Worm (Caenorhabditis elegans): ENCODE data around the gene hcp-3.

DNA sequence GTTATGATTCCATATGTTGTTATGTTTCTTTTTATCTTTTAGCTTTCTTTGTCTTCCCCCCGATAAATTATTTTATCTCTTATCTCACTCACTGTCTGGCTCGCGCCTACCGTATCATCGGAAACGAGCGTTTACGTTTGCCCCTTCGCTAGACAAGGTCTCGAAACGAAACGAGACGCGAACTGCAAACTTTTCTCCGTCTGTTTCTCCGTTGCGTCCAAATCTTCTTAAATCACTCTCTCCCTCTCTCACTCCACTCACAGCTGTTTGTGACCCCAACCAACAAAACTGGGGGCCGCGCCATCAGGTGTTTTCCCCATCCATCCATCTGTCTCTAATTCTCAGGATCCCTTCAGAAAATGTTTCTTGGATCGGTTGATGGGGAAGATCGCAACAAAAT, 3.9 kb upstream of the hcp-3 start:
- no peak for TF ChIP-seq sea-2 (GFP tag; optimal IDR thresholded peaks at IDR 0.05)
- TF ChIP-seq nhr-76 (tag; optimal IDR thresholded peaks at IDR 0.05): no peak
- peak; percentile 34 for TF ChIP-seq ama-1 (optimal IDR thresholded peaks at IDR 0.05)
- no peak for TF ChIP-seq nhr-12 (tag; optimal IDR thresholded peaks at IDR 0.05)
- TF ChIP-seq aly-2 (tag; optimal IDR thresholded peaks at IDR 0.05): no peak
- TF ChIP-seq nfya-1 (tag; optimal IDR thresholded peaks at IDR 0.05; ENCODE audit: insufficient read depth): peak; percentile 50
